Fruit fly (Drosophila melanogaster) S2 (cell line): ENCODE data around the gene CG11398.

Experiments used
- CG8478 ChIP-seq: fragments of >200 bp; optimal IDR thresholded peaks from 2 replicates; lab custom pipeline; 2018
- CTCF ChIP-seq, 2 experiments: fragments of >200 bp; optimal IDR thresholded peaks; 2 replicates each; lab custom pipeline; 2018

DNA sequence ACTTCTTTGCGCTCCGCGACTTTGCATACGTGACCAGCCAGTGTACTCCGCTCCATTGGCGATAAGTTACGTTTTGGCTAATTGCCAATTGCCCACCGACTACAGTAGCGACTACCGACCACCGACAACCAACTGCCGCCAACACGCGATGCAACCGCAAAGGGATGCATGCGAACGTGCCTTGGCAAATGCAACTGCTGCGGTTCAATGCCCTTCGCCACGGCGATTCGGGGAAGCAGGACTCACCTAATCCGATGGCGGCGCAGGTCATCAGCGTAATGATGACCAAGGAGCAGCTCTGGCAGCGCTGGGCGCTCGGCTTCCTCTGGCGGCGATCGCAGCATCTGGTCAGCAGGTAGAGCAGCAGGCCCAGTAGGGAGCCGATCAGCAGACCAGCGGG, 10.9 kb upstream of the CG11398 start:
- no peak for TF ChIP-seq CG8478 (lab: Kevin White, UChicago)
- no peak for TF ChIP-seq CTCF (optimal IDR thresholded peaks at IDR 0.05; lab: Kevin White, UChicago)
